Fruit fly (Drosophila melanogaster) whole organism, prepupa: ENCODE results near the gene CG10098.
A peak's percentile ranks its signal among the peaks of the same experiment; 100 is the strongest.

ENCODE experiments used
- CG10631 ChIP-seq: fragments of 200-800 bp; sonication (Bioruptor generic); optimal IDR thresholded peaks from 2 replicates; lab custom pipeline; 2016; ENCODE audit warnings: missing biosample characterization, missing genetic modification characterization
- CG11294 ChIP-seq: fragments of 200-800 bp; sonication (Bioruptor generic); IDR thresholded peaks from 2 replicates; pipeline ENCODE4 v1.3.6; 2022; ENCODE audit warnings: missing biosample characterization, missing genetic modification characterization
- CG11762 ChIP-seq: fragments of 200-800 bp; sonication (Bioruptor generic); optimal IDR thresholded peaks from 3 replicates; lab custom pipeline; 2016; ENCODE audit warnings: missing biosample characterization, missing genetic modification characterization; ENCODE audit not compliant: insufficient read depth
- CG1621 ChIP-seq: fragments of 200-800 bp; sonication (Bioruptor generic); optimal IDR thresholded peaks from 3 replicates; lab custom pipeline; 2018; ENCODE audit warnings: missing biosample characterization, mild to moderate bottlenecking, missing genetic modification characterization
- CG16779 ChIP-seq: fragments of 200-800 bp; sonication (Bioruptor generic); optimal IDR thresholded peaks from 3 replicates; lab custom pipeline; 2017; ENCODE audit warnings: missing biosample characterization, mild to moderate bottlenecking, missing genetic modification characterization
- CG31627 ChIP-seq: fragments of 200-800 bp; sonication (Bioruptor generic); optimal IDR thresholded peaks from 3 replicates; lab custom pipeline; 2016; ENCODE audit warnings: missing biosample characterization, missing genetic modification characterization
- CG32006 ChIP-seq: fragments of 200-800 bp; sonication (Bioruptor generic); optimal IDR thresholded peaks from 3 replicates; lab custom pipeline; 2017; ENCODE audit warnings: missing biosample characterization, mild to moderate bottlenecking, missing genetic modification characterization
- CG34406 ChIP-seq: fragments of 200-800 bp; sonication (Bioruptor generic); optimal IDR thresholded peaks from 3 replicates; lab custom pipeline; 2016; ENCODE audit warnings: missing biosample characterization, missing genetic modification characterization
- CG3919 ChIP-seq: fragments of 200-800 bp; sonication (Bioruptor generic); optimal IDR thresholded peaks from 3 replicates; lab custom pipeline; 2016; ENCODE audit warnings: missing biosample characterization, missing genetic modification characterization
- CG6163 ChIP-seq: fragments of 200-800 bp; sonication (Bioruptor generic); IDR thresholded peaks from 3 replicates; pipeline ENCODE4 v1.3.6; 2022; ENCODE audit warnings: missing biosample characterization, missing genetic modification characterization
- CG6792 ChIP-seq: fragments of 200-800 bp; sonication (Bioruptor generic); optimal IDR thresholded peaks from 3 replicates; lab custom pipeline; 2016; ENCODE audit warnings: missing biosample characterization, missing genetic modification characterization
- CG6808 ChIP-seq: fragments of 200-800 bp; sonication (Bioruptor generic); optimal IDR thresholded peaks from 3 replicates; lab custom pipeline; 2017; ENCODE audit warnings: missing biosample characterization, missing genetic modification characterization, mild to moderate bottlenecking, moderate library complexity, missing genetic modification reagents
- CG7368 ChIP-seq: fragments of 200-800 bp; sonication (Bioruptor generic); optimal IDR thresholded peaks from 3 replicates; lab custom pipeline; 2016; ENCODE audit warnings: missing biosample characterization, missing genetic modification characterization
- CG8119 ChIP-seq: fragments of 200-800 bp; sonication (Bioruptor generic); IDR thresholded peaks from 3 replicates; pipeline ENCODE4 v1.3.6; 2022; ENCODE audit warnings: missing biosample characterization, missing genetic modification characterization
- CG8319 ChIP-seq: fragments of 200-800 bp; sonication (Bioruptor generic); optimal IDR thresholded peaks from 3 replicates; lab custom pipeline; 2016; ENCODE audit warnings: missing biosample characterization, missing genetic modification characterization
- Eip75B ChIP-seq: fragments of 200-800 bp; sonication (Bioruptor generic); optimal IDR thresholded peaks from 3 replicates; lab custom pipeline; 2016; ENCODE audit warnings: missing biosample characterization, missing genetic modification characterization
- Ets21C ChIP-seq: fragments of 200-800 bp; sonication (Bioruptor generic); optimal IDR thresholded peaks from 3 replicates; lab custom pipeline; 2016; ENCODE audit warnings: missing biosample characterization, missing genetic modification characterization
- Ets96B ChIP-seq: fragments of 200-800 bp; optimal IDR thresholded peaks from 2 replicates; lab custom pipeline; 2019; ENCODE audit warnings: missing biosample characterization, mild to moderate bottlenecking, missing genetic modification characterization, moderate library complexity
- Gug ChIP-seq: fragments of 200-800 bp; sonication (Bioruptor generic); IDR thresholded peaks from 2 replicates; pipeline ENCODE4 v1.3.6; 2022; ENCODE audit warnings: missing biosample characterization, missing genetic modification characterization
- Hr39 ChIP-seq: fragments of 200-800 bp; sonication (Bioruptor generic); optimal IDR thresholded peaks from 2 replicates; lab custom pipeline; 2016; ENCODE audit warnings: missing biosample characterization, missing genetic modification characterization
- Hr4 ChIP-seq: fragments of 200-800 bp; sonication (Bioruptor generic); optimal IDR thresholded peaks from 3 replicates; lab custom pipeline; 2016; ENCODE audit warnings: missing biosample characterization, missing genetic modification characterization
- Lpt ChIP-seq: fragments of 200-800 bp; sonication (Bioruptor generic); optimal IDR thresholded peaks from 3 replicates; lab custom pipeline; 2016; ENCODE audit warnings: missing biosample characterization, missing genetic modification characterization
- Met ChIP-seq: fragments of 200-800 bp; sonication (Bioruptor generic); optimal IDR thresholded peaks from 3 replicates; lab custom pipeline; 2016; ENCODE audit warnings: missing biosample characterization, missing genetic modification characterization
- OdsH ChIP-seq: fragments of 200-800 bp; sonication (Bioruptor generic); optimal IDR thresholded peaks from 3 replicates; lab custom pipeline; 2016; ENCODE audit warnings: missing biosample characterization, missing genetic modification characterization
- Smox ChIP-seq: fragments of 200-800 bp; sonication (Bioruptor generic); optimal IDR thresholded peaks from 3 replicates; lab custom pipeline; 2016; ENCODE audit warnings: missing biosample characterization, missing genetic modification characterization
- Sox102F ChIP-seq: fragments of 200-800 bp; sonication (Bioruptor generic); optimal IDR thresholded peaks from 2 replicates; lab custom pipeline; 2016; ENCODE audit warnings: missing biosample characterization, mild to moderate bottlenecking, missing genetic modification characterization
- Sox14 ChIP-seq: fragments of 200-800 bp; sonication (Bioruptor generic); optimal IDR thresholded peaks from 3 replicates; lab custom pipeline; 2016; ENCODE audit warnings: missing biosample characterization, missing genetic modification characterization
- acj6 ChIP-seq: fragments of 200-800 bp; sonication (Bioruptor generic); optimal IDR thresholded peaks from 3 replicates; lab custom pipeline; 2016; ENCODE audit warnings: missing biosample characterization, missing genetic modification characterization
- cyc ChIP-seq: fragments of 200-800 bp; sonication (Bioruptor generic); optimal IDR thresholded peaks from 3 replicates; lab custom pipeline; 2016; ENCODE audit warnings: missing biosample characterization, missing genetic modification characterization
- dsx ChIP-seq: fragments of 200-800 bp; optimal IDR thresholded peaks from 3 replicates; lab custom pipeline; 2019; ENCODE audit warnings: missing biosample characterization, mild to moderate bottlenecking, missing genetic modification characterization, moderate library complexity; ENCODE audit not compliant: poor library complexity, severe bottlenecking
- esn ChIP-seq: fragments of 200-800 bp; sonication (Bioruptor generic); optimal IDR thresholded peaks from 2 replicates; lab custom pipeline; 2016; ENCODE audit warnings: missing biosample characterization, mild to moderate bottlenecking, missing genetic modification characterization, moderate library complexity
- fd59A ChIP-seq: fragments of 200-800 bp; sonication (Bioruptor generic); optimal IDR thresholded peaks from 2 replicates; lab custom pipeline; 2017; ENCODE audit warnings: missing biosample characterization, mild to moderate bottlenecking, missing genetic modification characterization, missing genetic modification reagents
- fd85E ChIP-seq: fragments of 200-800 bp; sonication (Bioruptor generic); optimal IDR thresholded peaks from 3 replicates; lab custom pipeline; 2016; ENCODE audit warnings: missing biosample characterization, missing genetic modification characterization
- lz ChIP-seq: fragments of 200-800 bp; sonication (Bioruptor generic); optimal IDR thresholded peaks from 3 replicates; lab custom pipeline; 2016; ENCODE audit warnings: missing biosample characterization, missing genetic modification characterization
- net ChIP-seq: fragments of 200-800 bp; sonication (Bioruptor generic); optimal IDR thresholded peaks from 3 replicates; lab custom pipeline; 2016; ENCODE audit warnings: missing biosample characterization, missing genetic modification characterization
- pdm3 ChIP-seq: fragments of 200-800 bp; sonication (Bioruptor generic); optimal IDR thresholded peaks from 3 replicates; lab custom pipeline; 2016; ENCODE audit warnings: missing biosample characterization, missing genetic modification characterization
- salr ChIP-seq, 2 experiments: fragments of 200-800 bp; sonication (Bioruptor generic); optimal IDR thresholded peaks; 3 replicates each; lab custom pipeline; 2016 to 2018; ENCODE audit warnings: missing biosample characterization in 2 of 2, missing genetic modification characterization in 2 of 2, mild to moderate bottlenecking in 1 of 2
- ss ChIP-seq, 2 experiments: fragments of 200-800 bp; sonication (Bioruptor generic); optimal IDR thresholded peaks; 2 replicates in 1 of 2; 3 replicates in 1 of 2; lab custom pipeline; 2017 to 2018; ENCODE audit warnings: mild to moderate bottlenecking in 2 of 2, missing biosample characterization in 2 of 2, missing genetic modification characterization in 2 of 2, moderate library complexity in 1 of 2
- svp ChIP-seq: fragments of 200-800 bp; sonication (Bioruptor generic); peaks from one replicate; lab custom pipeline; 2016; ENCODE audit warnings: missing biosample characterization, missing genetic modification characterization

Gene CG10098

dm6 chr3R:7109760-7110303, 14.5 kb upstream of the CG10098 start (continued):
- TF ChIP-seq CG8319 (GFP tag; lab: Kevin White, UChicago) (no peak), lz (GFP tag; lab: Kevin White, UChicago) (no peak), CG8119 (GFP tag; lab: Robert Waterston, UW) (peak; percentile 31; the same call in 1 of the 3 replicates), CG11762 (GFP tag; lab: Kevin White, UChicago) (no peak), salr (GFP tag; optimal IDR thresholded peaks at IDR 0.05; lab: Kevin White, UChicago) (no peak), Hr39 (GFP tag; lab: Kevin White, UChicago) (no peak), Met (no peak), Sox102F (GFP tag; lab: Kevin White, UChicago) (peak; percentile 47), fd59A (GFP tag; lab: Kevin White, UChicago) (no peak), dsx (GFP tag; lab: Kevin White, UChicago) (peak; percentile 64), Eip75B (no peak), CG31627 (GFP tag; lab: Kevin White, UChicago) (no peak), CG10631 (GFP tag; lab: Kevin White, UChicago) (no peak), Smox (GFP tag; lab: Kevin White, UChicago) (no peak), OdsH (no peak), CG6163 (GFP tag; lab: Robert Waterston, UW) (no peak; the same call in 1 of the 3 replicates), Hr4 (GFP tag; lab: Kevin White, UChicago) (no peak), CG16779 (tag; lab: Kevin White, UChicago) (no peak), esn (GFP tag; lab: Kevin White, UChicago) (no peak), net (no peak), CG6792 (GFP tag; lab: Kevin White, UChicago) (no peak)

dm6 chr3R:7111206-7111858, 13.0 kb upstream of the CG10098 start:
- no peak for TF ChIP-seq lz (GFP tag; lab: Kevin White, UChicago)
- no peak for TF ChIP-seq ss (GFP tag; optimal IDR thresholded peaks at IDR 0.05; lab: Kevin White, UChicago)
- TF ChIP-seq Sox14 (GFP tag; lab: Kevin White, UChicago), result no peak
- TF ChIP-seq fd85E (GFP tag; lab: Kevin White, UChicago), result no peak
- no peak for TF ChIP-seq CG32006 (GFP tag; lab: Kevin White, UChicago)
- TF ChIP-seq cyc (GFP tag; lab: Kevin White, UChicago), result no peak
- TF ChIP-seq acj6, result no peak
- no peak for TF ChIP-seq dsx (GFP tag; lab: Kevin White, UChicago)
- no peak for TF ChIP-seq CG7368 (GFP tag; lab: Kevin White, UChicago)

- TF ChIP-seq Sox102F (GFP tag; lab: Kevin White, UChicago), result no peak
- TF ChIP-seq pdm3 (GFP tag; lab: Kevin White, UChicago), result no peak
- no peak for TF ChIP-seq OdsH
Measured at dm6 chr3R:7112977-7113376, 11.4 kb upstream of the CG10098 start.

- TF ChIP-seq Lpt (GFP tag; lab: Kevin White, UChicago) (no peak), Eip75B (no peak), Gug (GFP tag; lab: Robert Waterston, UW) (no peak), CG1621 (no peak), lz (GFP tag; lab: Kevin White, UChicago) (no peak), Sox14 (GFP tag; lab: Kevin White, UChicago) (no peak), Met (no peak), OdsH (no peak), CG11294 (GFP tag; lab: Robert Waterston, UW) (no peak), CG6163 (GFP tag; lab: Robert Waterston, UW) (no peak), esn (GFP tag; lab: Kevin White, UChicago) (no peak), Ets21C (no peak), Ets96B (tag; lab: Kevin White, UChicago) (no peak), acj6 (no peak), svp (GFP tag; lab: Kevin White, UChicago) (no peak), CG34406 (no peak), CG32006 (GFP tag; lab: Kevin White, UChicago) (no peak), CG6808 (GFP tag; lab: Kevin White, UChicago) (no peak), CG3919 (GFP tag; lab: Kevin White, UChicago) (no peak)
- TF ChIP-seq, all 60 proteins: peak for 0
Measured at dm6 chr3R:7116511-7116910, 7.8 kb upstream of the CG10098 start.
